Worm (Caenorhabditis elegans): Measurements from ENCODE around the gene T22F3.12.
A peak's percentile ranks its signal among the peaks of the same experiment; 100 is the strongest.

T22F3.12 gene

DNA sequence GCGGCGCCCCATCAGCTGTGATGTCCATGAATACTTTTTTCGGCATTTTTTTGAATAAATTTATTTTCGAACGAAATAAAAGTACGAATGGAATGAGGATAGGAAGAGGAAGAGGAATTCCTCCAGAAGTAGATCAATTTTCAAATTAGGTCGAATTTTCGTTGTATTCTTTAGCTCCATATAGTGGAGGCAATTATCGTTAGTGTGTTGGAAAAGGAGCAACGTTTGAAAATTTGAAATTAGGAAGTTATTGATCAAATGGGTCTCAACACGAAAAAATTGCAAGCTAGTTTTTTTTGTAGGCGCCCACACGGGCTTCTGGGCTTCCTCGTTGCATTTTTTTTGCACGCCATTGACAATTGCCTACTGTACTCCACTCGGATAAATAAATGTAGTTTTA is at the start of gene T22F3.12:
Gene T22F3.12 (minus strand): TSS at position 101 of the 400 bp plus-strand sequence.
- no peak for TF ChIP-seq unc-39 (tag; optimal IDR thresholded peaks at IDR 0.05)
- no peak for TF ChIP-seq Y55F3AM.14 (GFP tag; optimal IDR thresholded peaks at IDR 0.05)
- TF ChIP-seq skn-1 (tag; optimal IDR thresholded peaks at IDR 0.05): no peak
- TF ChIP-seq mbf-1 (tag; optimal IDR thresholded peaks at IDR 0.05): no peak
- TF ChIP-seq gmeb-1 (tag; optimal IDR thresholded peaks at IDR 0.05): no peak
- no peak for TF ChIP-seq lin-11 (tag; optimal IDR thresholded peaks at IDR 0.05)
- TF ChIP-seq blmp-1 (tag; optimal IDR thresholded peaks at IDR 0.05; ENCODE audit: insufficient read depth): no peak
- TF ChIP-seq nhr-12 (tag; optimal IDR thresholded peaks at IDR 0.05): no peak
- no peak for TF ChIP-seq fos-1 (tag; optimal IDR thresholded peaks at IDR 0.05)

DNA sequence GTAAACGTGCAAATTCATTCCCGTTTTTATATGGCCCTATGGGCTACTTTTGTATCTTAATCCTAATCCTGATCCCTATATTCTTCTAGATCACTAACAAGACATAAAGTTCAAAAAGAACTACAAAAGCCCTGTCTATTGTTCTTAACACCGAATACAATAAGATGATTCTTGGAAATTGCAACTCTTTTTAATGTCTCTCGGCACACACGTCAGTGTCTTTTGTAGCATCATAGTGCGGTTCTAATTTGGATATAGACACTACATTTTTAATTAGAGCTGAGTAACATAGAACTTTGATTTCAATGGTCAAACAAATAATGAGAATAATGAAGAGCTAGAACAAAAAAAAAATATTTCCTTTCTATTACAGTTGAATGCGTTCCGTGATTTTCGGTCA is 47.9 kb upstream of the T22F3.12 start:
- no peak for TF ChIP-seq lsy-2 (tag; optimal IDR thresholded peaks at IDR 0.05)
- no peak for TF ChIP-seq nhr-6 (tag; optimal IDR thresholded peaks at IDR 0.05)
- no peak for TF ChIP-seq fos-1 (tag; optimal IDR thresholded peaks at IDR 0.05)
- TF ChIP-seq nhr-25 (tag; optimal IDR thresholded peaks at IDR 0.05): no peak
- TF ChIP-seq gmeb-1 (tag; optimal IDR thresholded peaks at IDR 0.05): no peak
- TF ChIP-seq ZK546.5 (tag; optimal IDR thresholded peaks at IDR 0.05): no peak
- TF ChIP-seq unc-62 (GFP tag; optimal IDR thresholded peaks at IDR 0.05): no peak
- no peak for TF ChIP-seq nhr-21 (tag; optimal IDR thresholded peaks at IDR 0.05)
- no peak for TF ChIP-seq nhr-11 (tag; optimal IDR thresholded peaks at IDR 0.05)
- no peak for TF ChIP-seq peb-1 (tag; optimal IDR thresholded peaks at IDR 0.05)
- TF ChIP-seq nhr-129 (tag; optimal IDR thresholded peaks at IDR 0.05): no peak
- TF ChIP-seq skn-1 (tag; optimal IDR thresholded peaks at IDR 0.05): no peak
- no peak for TF ChIP-seq lin-11 (tag; optimal IDR thresholded peaks at IDR 0.05)
- TF ChIP-seq ztf-1 (GFP tag; conservative IDR thresholded peaks at IDR 0.05): no peak
- no peak for TF ChIP-seq nhr-10 (tag; optimal IDR thresholded peaks at IDR 0.05)
- no peak for TF ChIP-seq lin-13 (GFP tag; optimal IDR thresholded peaks at IDR 0.05)
- no peak for TF ChIP-seq sma-9 (GFP tag; optimal IDR thresholded peaks at IDR 0.05)
- no peak for TF ChIP-seq sma-9 (tag; optimal IDR thresholded peaks at IDR 0.05)
- TF ChIP-seq elt-3 (tag; optimal IDR thresholded peaks at IDR 0.05): no peak

DNA sequence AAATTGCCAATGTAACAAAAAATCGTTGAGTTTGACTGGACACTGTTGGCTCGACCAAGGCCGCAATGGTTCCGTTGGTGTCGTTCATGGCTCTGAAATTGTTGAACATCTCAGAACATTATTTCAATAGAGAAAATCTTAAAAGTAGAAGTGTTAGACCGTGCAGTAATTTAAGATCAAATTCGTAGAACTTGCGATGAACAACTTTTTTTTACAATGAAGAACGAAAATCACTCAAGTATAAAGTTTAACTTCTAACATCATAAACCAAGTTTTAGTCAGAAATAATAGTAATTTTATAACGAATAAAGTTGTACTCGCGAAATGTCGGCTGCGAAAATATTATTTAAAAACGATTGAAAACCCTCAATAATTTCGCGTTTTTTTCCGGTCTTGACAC is 45.1 kb upstream of the T22F3.12 start, which contains the start of gene srx-41:
Gene srx-41 (minus strand): TSS at position 101 of the 400 bp plus-strand sequence.
- TF ChIP-seq nhr-25 (tag; optimal IDR thresholded peaks at IDR 0.05) (no peak), sma-9 (GFP tag; optimal IDR thresholded peaks at IDR 0.05) (no peak), sma-9 (tag; optimal IDR thresholded peaks at IDR 0.05) (no peak), fos-1 (tag; optimal IDR thresholded peaks at IDR 0.05) (no peak), snpc-4 (tag; optimal IDR thresholded peaks at IDR 0.05) (no peak), lsy-2 (tag; optimal IDR thresholded peaks at IDR 0.05) (no peak)

DNA sequence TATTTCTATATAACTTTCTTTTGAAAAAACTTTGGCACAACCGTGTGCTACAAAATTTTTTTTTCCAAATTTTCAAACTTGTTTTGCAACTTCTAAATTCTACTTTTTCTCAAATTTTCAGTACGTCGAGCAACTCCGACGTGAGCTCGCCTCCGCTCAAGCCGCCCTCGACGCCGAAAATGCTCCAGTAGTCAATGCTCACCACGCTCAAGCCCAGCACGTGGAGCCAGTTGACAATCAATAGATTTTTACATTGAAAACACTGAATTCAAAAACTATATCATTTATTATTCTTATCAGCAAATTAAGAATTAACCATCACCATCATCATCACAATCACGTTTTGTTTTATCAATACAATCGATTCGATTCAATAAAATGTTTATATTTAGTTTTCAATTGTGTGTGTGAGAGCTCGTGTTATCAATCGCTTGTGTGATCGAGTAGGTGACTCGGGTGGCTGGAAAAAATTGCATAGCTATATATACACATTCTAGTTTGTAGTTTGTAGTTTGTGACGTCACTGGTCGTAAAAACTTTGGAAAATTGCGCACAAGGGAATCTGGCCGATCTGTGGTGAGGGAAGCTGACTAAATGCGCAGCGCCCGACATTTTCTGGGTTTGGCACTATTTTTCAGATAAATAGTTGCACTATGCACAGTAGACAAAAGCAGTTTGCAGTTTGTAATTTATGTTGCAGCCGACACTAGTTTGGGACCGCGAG is 42.5 kb upstream of the T22F3.12 start:
- TF ChIP-seq lin-39 (tag; optimal IDR thresholded peaks at IDR 0.05) (no peak), lsy-2 (tag; optimal IDR thresholded peaks at IDR 0.05) (no peak), ztf-11 (tag; optimal IDR thresholded peaks at IDR 0.05) (no peak), F13H6.1 (tag; optimal IDR thresholded peaks at IDR 0.05) (peak; percentile 42), elt-1 (tag; optimal IDR thresholded peaks at IDR 0.05) (no peak), nhr-25 (tag; optimal IDR thresholded peaks at IDR 0.05) (no peak), ceh-82 (tag; optimal IDR thresholded peaks at IDR 0.05) (no peak), nhr-6 (tag; optimal IDR thresholded peaks at IDR 0.05) (no peak), nhr-10 (tag; optimal IDR thresholded peaks at IDR 0.05) (no peak), peb-1 (tag; optimal IDR thresholded peaks at IDR 0.05) (no peak), sma-9 (GFP tag; optimal IDR thresholded peaks at IDR 0.05) (peak; percentile 50), sma-9 (tag; optimal IDR thresholded peaks at IDR 0.05) (no peak), mdl-1 (tag; optimal IDR thresholded peaks at IDR 0.05) (no peak), lin-13 (GFP tag; optimal IDR thresholded peaks at IDR 0.05) (peak; percentile 12), nhr-23 (tag; optimal IDR thresholded peaks at IDR 0.05) (no peak), ztf-4 (tag; optimal IDR thresholded peaks at IDR 0.05) (no peak), ceh-16 (tag; optimal IDR thresholded peaks at IDR 0.05) (no peak), gmeb-1 (tag; optimal IDR thresholded peaks at IDR 0.05) (peak; percentile 18), sma-3 (GFP tag; optimal IDR thresholded peaks at IDR 0.05) (peak; percentile 3), lin-11 (tag; optimal IDR thresholded peaks at IDR 0.05) (no peak), ama-1 (optimal IDR thresholded peaks at IDR 0.05) (peak; percentile 22), nhr-21 (tag; optimal IDR thresholded peaks at IDR 0.05) (peak; percentile 4), unc-39 (tag; optimal IDR thresholded peaks at IDR 0.05) (no peak), egl-27 (tag; optimal IDR thresholded peaks at IDR 0.05) (no peak), ztf-1 (GFP tag; conservative IDR thresholded peaks at IDR 0.05) (no peak), unc-62 (GFP tag; optimal IDR thresholded peaks at IDR 0.05) (no peak), C34F6.9 (tag; optimal IDR thresholded peaks at IDR 0.05) (no peak), crh-2 (tag; optimal IDR thresholded peaks at IDR 0.05) (peak; percentile 57), blmp-1 (tag; optimal IDR thresholded peaks at IDR 0.05; ENCODE audit: insufficient read depth) (no peak), fos-1 (tag; optimal IDR thresholded peaks at IDR 0.05) (peak; percentile 75), unc-55 (GFP tag; optimal IDR thresholded peaks at IDR 0.05) (no peak), R02D3.7 (tag; optimal IDR thresholded peaks at IDR 0.05) (no peak), mbf-1 (tag; optimal IDR thresholded peaks at IDR 0.05) (no peak), aly-2 (tag; optimal IDR thresholded peaks at IDR 0.05) (no peak), sem-4 (tag; optimal IDR thresholded peaks at IDR 0.05) (no peak), nhr-237 (tag; optimal IDR thresholded peaks at IDR 0.05) (no peak), nhr-12 (tag; optimal IDR thresholded peaks at IDR 0.05) (no peak), skn-1 (tag; optimal IDR thresholded peaks at IDR 0.05) (peak; percentile 19)
